Worm (Caenorhabditis elegans) whole organism, young adult: Measurements from ENCODE around the gene ncs-6.

Source experiments
- B0035.1 ChIP-seq: sonication (generic microtip); optimal IDR thresholded peaks from 2 replicates; lab custom pipeline; 2016; ENCODE audit warnings: missing genetic modification characterization, mild to moderate bottlenecking, missing compliant biosample characterization, missing genotype, missing genetic modification reagents
- B0336.3 ChIP-seq: fragments of 200-800 bp; sonication (Bioruptor generic); IDR thresholded peaks from 2 replicates; pipeline ENCODE4 v1.3.6; 2022; ENCODE audit warnings: missing genetic modification characterization, missing compliant biosample characterization
- C17E4.6 ChIP-seq: fragments of 200-800 bp; sonication (Bioruptor generic); IDR thresholded peaks from 2 replicates; pipeline ENCODE4 v1.3.6; 2022; ENCODE audit warnings: missing genetic modification reagents, missing genetic modification characterization, missing compliant biosample characterization
- F10E7.11 ChIP-seq: sonication (generic microtip); optimal IDR thresholded peaks from 2 replicates; lab custom pipeline; 2017; ENCODE audit warnings: mild to moderate bottlenecking, missing genetic modification characterization, moderate library complexity, missing compliant biosample characterization
- F23B12.7 ChIP-seq: sonication (generic microtip); optimal IDR thresholded peaks from 2 replicates; lab custom pipeline; 2017; ENCODE audit warnings: missing genetic modification characterization, mild to moderate bottlenecking, missing compliant biosample characterization, antibody characterized with exemption, moderate library complexity; ENCODE audit not compliant: insufficient read depth
- F57A8.1 ChIP-seq: fragments of 200-800 bp; sonication (Bioruptor generic); optimal IDR thresholded peaks from 2 replicates; lab custom pipeline; 2018; ENCODE audit warnings: mild to moderate bottlenecking, missing genetic modification characterization, moderate library complexity, missing compliant biosample characterization
- K11D2.4 ChIP-seq: fragments of 200-800 bp; sonication (Bioruptor generic); IDR thresholded peaks from 2 replicates; pipeline ENCODE4 v1.3.6; 2022; ENCODE audit warnings: missing genetic modification reagents, missing genetic modification characterization, missing compliant biosample characterization
- T26A5.8 ChIP-seq: sonication (generic microtip); optimal IDR thresholded peaks from 2 replicates; lab custom pipeline; 2016; ENCODE audit warnings: missing genetic modification characterization, missing compliant biosample characterization
- Y53G8AR.9 ChIP-seq: fragments of 200-800 bp; sonication (Bioruptor generic); conservative IDR thresholded peaks from 2 replicates; pipeline ENCODE4 v1.3.6; 2022; ENCODE audit warnings: missing genetic modification reagents, missing genetic modification characterization, missing compliant biosample characterization
- Y95B8A.8 ChIP-seq: fragments of 200-800 bp; sonication (Bioruptor generic); IDR thresholded peaks from 2 replicates; pipeline ENCODE4 v1.3.6; 2022; ENCODE audit warnings: missing genetic modification reagents, missing genetic modification characterization, missing compliant biosample characterization
- akir-1 ChIP-seq: fragments of 200-800 bp; sonication (Bioruptor generic); optimal IDR thresholded peaks from 2 replicates; lab custom pipeline; 2018; ENCODE audit warnings: mild to moderate bottlenecking, missing genetic modification characterization, moderate library complexity, missing compliant biosample characterization
- ama-1 ChIP-seq, 3 experiments: fragments of 150-350 bp in 1 of 3; sonication (generic microtip) in 2 of 3; optimal IDR thresholded peaks; 2 replicates each; lab custom pipeline; 2014 to 2018; ENCODE audit warnings: missing biosample characterization in 2 of 3, missing genetic modification characterization in 2 of 3, missing genetic modification reagents in 2 of 3
- bed-2 ChIP-seq: fragments of 200-800 bp; sonication (Bioruptor generic); IDR thresholded peaks from 2 replicates; pipeline ENCODE4 v1.3.6; 2022; ENCODE audit warnings: missing genetic modification reagents, missing genetic modification characterization, missing compliant biosample characterization
- ccch-3 ChIP-seq: fragments of 200-800 bp; sonication (Bioruptor generic); optimal IDR thresholded peaks from 2 replicates; lab custom pipeline; 2018; ENCODE audit warnings: mild to moderate bottlenecking, missing genetic modification characterization, missing compliant biosample characterization
- cebp-1 ChIP-seq, 2 experiments: fragments of 200-800 bp in 1 of 2; sonication (Bioruptor generic) in 1 of 2; sonication (generic microtip) in 1 of 2; IDR thresholded peaks in 1 of 2; optimal IDR thresholded peaks in 1 of 2; 2 replicates each; pipeline versions ENCODE4 v1.3.6 to Lab custom; 2017 to 2022; ENCODE audit warnings: missing compliant biosample characterization in 2 of 2, missing genetic modification characterization in 2 of 2, mild to moderate bottlenecking in 1 of 2, missing genetic modification reagents in 1 of 2, moderate library complexity in 1 of 2
- cebp-2 ChIP-seq: fragments of 200-800 bp; sonication (Bioruptor generic); IDR thresholded peaks from 2 replicates; pipeline ENCODE4 v1.3.6; 2022; ENCODE audit warnings: missing genetic modification characterization, missing compliant biosample characterization
- ceh-100 ChIP-seq: fragments of 200-800 bp; sonication (Bioruptor generic); IDR thresholded peaks from 2 replicates; pipeline ENCODE4 v1.3.6; 2022; ENCODE audit warnings: missing genetic modification reagents, missing genetic modification characterization, missing compliant biosample characterization
- ceh-27 ChIP-seq: fragments of 200-800 bp; sonication (Bioruptor generic); optimal IDR thresholded peaks from 2 replicates; lab custom pipeline; 2018; ENCODE audit warnings: mild to moderate bottlenecking, missing genetic modification characterization, moderate library complexity, missing compliant biosample characterization
- ceh-40 ChIP-seq: fragments of 200-800 bp; sonication (Bioruptor generic); IDR thresholded peaks from 2 replicates; pipeline ENCODE4 v1.3.6; 2022; ENCODE audit warnings: missing genetic modification characterization, missing compliant biosample characterization
- ceh-58 ChIP-seq: fragments of 200-800 bp; sonication (Bioruptor generic); IDR thresholded peaks from 2 replicates; pipeline ENCODE4 v1.3.6; 2022; ENCODE audit warnings: missing genetic modification characterization, missing compliant biosample characterization
- dpl-1 ChIP-seq: fragments of 150-350 bp; optimal IDR thresholded peaks from 2 replicates; lab custom pipeline; 2014; ENCODE audit warnings: missing biosample characterization, missing genetic modification reagents, missing genetic modification characterization
- efl-1 ChIP-seq: fragments of 150-350 bp; optimal IDR thresholded peaks from 2 replicates; lab custom pipeline; 2014; ENCODE audit warnings: missing biosample characterization, missing genetic modification reagents, missing genetic modification characterization
- hlh-12 ChIP-seq: sonication (generic microtip); optimal IDR thresholded peaks from 2 replicates; lab custom pipeline; 2016; ENCODE audit warnings: missing genetic modification characterization, missing compliant biosample characterization
- hlh-26 ChIP-seq: fragments of 200-800 bp; sonication (Bioruptor generic); conservative IDR thresholded peaks from 2 replicates; pipeline ENCODE4 v1.3.6; 2022; ENCODE audit warnings: missing genetic modification reagents, missing genetic modification characterization, missing compliant biosample characterization
- hsf-1 ChIP-seq: fragments of 200-800 bp; sonication (Bioruptor generic); IDR thresholded peaks from 2 replicates; pipeline ENCODE4 v1.3.6; 2022; ENCODE audit warnings: missing genetic modification reagents, missing genetic modification characterization, missing compliant biosample characterization
- let-607 ChIP-seq, 2 experiments: fragments of 200-800 bp in 1 of 2; sonication (Bioruptor generic) in 1 of 2; sonication (generic microtip) in 1 of 2; optimal IDR thresholded peaks; 2 replicates each; lab custom pipeline; 2016 to 2018; ENCODE audit warnings: mild to moderate bottlenecking in 2 of 2, missing compliant biosample characterization in 2 of 2, missing genetic modification characterization in 2 of 2, moderate library complexity in 2 of 2, missing genotype in 1 of 2
- lin-35 ChIP-seq, 3 experiments: fragments of 150-350 bp in 2 of 3; sonication (generic microtip) in 1 of 3; optimal IDR thresholded peaks; 2 replicates each; lab custom pipeline; 2014 to 2018; ENCODE audit warnings: missing biosample characterization in 3 of 3, missing genetic modification characterization in 3 of 3, missing genetic modification reagents in 3 of 3
- lin-40 ChIP-seq: sonication (generic microtip); optimal IDR thresholded peaks from 2 replicates; lab custom pipeline; 2016; ENCODE audit warnings: missing genetic modification characterization, mild to moderate bottlenecking, missing compliant biosample characterization, missing genotype, missing genetic modification reagents
- lin-54 ChIP-seq: fragments of 200-800 bp; sonication (Bioruptor generic); optimal IDR thresholded peaks from 2 replicates; lab custom pipeline; 2018; ENCODE audit warnings: mild to moderate bottlenecking, missing genetic modification characterization, missing compliant biosample characterization
- lir-1 ChIP-seq: fragments of 200-800 bp; sonication (Bioruptor generic); conservative IDR thresholded peaks from 2 replicates; pipeline ENCODE4 v1.3.6; 2022; ENCODE audit warnings: missing genetic modification reagents, missing genetic modification characterization, missing compliant biosample characterization
- madf-10 ChIP-seq: sonication (generic microtip); optimal IDR thresholded peaks from 2 replicates; lab custom pipeline; 2016; ENCODE audit warnings: mild to moderate bottlenecking, missing genetic modification characterization, missing compliant biosample characterization
- madf-3 ChIP-seq: fragments of 200-800 bp; sonication (Bioruptor generic); IDR thresholded peaks from 2 replicates; pipeline ENCODE4 v1.3.6; 2022; ENCODE audit warnings: missing genetic modification reagents, missing genetic modification characterization, missing compliant biosample characterization
- nfya-1 ChIP-seq: sonication (generic microtip); optimal IDR thresholded peaks from 2 replicates; lab custom pipeline; 2017; ENCODE audit warnings: antibody characterized with exemption, missing compliant biosample characterization, missing genetic modification characterization, borderline replicate concordance; ENCODE audit not compliant: insufficient read depth
- nfyb-1 ChIP-seq: fragments of 200-800 bp; sonication (Bioruptor generic); IDR thresholded peaks from 2 replicates; pipeline ENCODE4 v1.3.6; 2022; ENCODE audit warnings: missing genetic modification reagents, missing genetic modification characterization, missing compliant biosample characterization
- pha-4 ChIP-seq: fragments of 150-350 bp; sonication (generic microtip); optimal IDR thresholded peaks from 2 replicates; lab custom pipeline; 2014; ENCODE audit warnings: missing biosample characterization, missing genetic modification reagents, missing genetic modification characterization
- rec-8 ChIP-seq, 2 experiments: sonication (generic microtip); optimal IDR thresholded peaks; 2 replicates each; lab custom pipeline; 2016; ENCODE audit warnings: mild to moderate bottlenecking in 2 of 2, missing genetic modification characterization in 2 of 2, missing genetic modification reagents in 2 of 2, missing genotype in 2 of 2, missing biosample characterization in 1 of 2, missing compliant biosample characterization in 1 of 2, moderate library complexity in 1 of 2
- repo-1 ChIP-seq: sonication (generic microtip); optimal IDR thresholded peaks from 2 replicates; lab custom pipeline; 2017; ENCODE audit warnings: mild to moderate bottlenecking, missing genetic modification characterization, missing compliant biosample characterization
- sdz-38 ChIP-seq: sonication (generic microtip); optimal IDR thresholded peaks from 2 replicates; lab custom pipeline; 2016; ENCODE audit warnings: missing genotype, missing genetic modification characterization, missing compliant biosample characterization
- somi-1 ChIP-seq: fragments of 200-800 bp; sonication (Bioruptor generic); optimal IDR thresholded peaks from 2 replicates; lab custom pipeline; 2018; ENCODE audit warnings: mild to moderate bottlenecking, missing genetic modification characterization, missing compliant biosample characterization
- unc-130 ChIP-seq: sonication (generic microtip); optimal IDR thresholded peaks from 2 replicates; lab custom pipeline; 2016; ENCODE audit warnings: missing genetic modification reagents, missing genetic modification characterization, missing compliant biosample characterization
- unc-62 ChIP-seq: fragments of 150-350 bp; optimal IDR thresholded peaks from 2 replicates; lab custom pipeline; 2014; ENCODE audit warnings: missing biosample characterization, missing genetic modification reagents, missing genetic modification characterization
- ztf-18 ChIP-seq: sonication (generic microtip); optimal IDR thresholded peaks from 2 replicates; lab custom pipeline; 2016; ENCODE audit warnings: missing genotype, mild to moderate bottlenecking, missing genetic modification characterization, missing compliant biosample characterization
- ztf-22 ChIP-seq: fragments of 200-800 bp; sonication (Bioruptor generic); optimal IDR thresholded peaks from 2 replicates; lab custom pipeline; 2018; ENCODE audit warnings: mild to moderate bottlenecking, missing genetic modification characterization, moderate library complexity, missing compliant biosample characterization
- ztf-25 ChIP-seq: fragments of 200-800 bp; sonication (Bioruptor generic); IDR thresholded peaks from 2 replicates; pipeline ENCODE4 v1.3.6; 2022; ENCODE audit warnings: missing genetic modification reagents, missing genetic modification characterization, missing compliant biosample characterization
- ztf-26 ChIP-seq: sonication (generic microtip); optimal IDR thresholded peaks from 2 replicates; lab custom pipeline; 2017; ENCODE audit warnings: missing genetic modification characterization, missing compliant biosample characterization
- ztf-3 ChIP-seq: fragments of 200-800 bp; sonication (Bioruptor generic); optimal IDR thresholded peaks from 2 replicates; lab custom pipeline; 2018; ENCODE audit warnings: mild to moderate bottlenecking, missing genetic modification characterization, missing compliant biosample characterization

ncs-6 gene

DNA sequence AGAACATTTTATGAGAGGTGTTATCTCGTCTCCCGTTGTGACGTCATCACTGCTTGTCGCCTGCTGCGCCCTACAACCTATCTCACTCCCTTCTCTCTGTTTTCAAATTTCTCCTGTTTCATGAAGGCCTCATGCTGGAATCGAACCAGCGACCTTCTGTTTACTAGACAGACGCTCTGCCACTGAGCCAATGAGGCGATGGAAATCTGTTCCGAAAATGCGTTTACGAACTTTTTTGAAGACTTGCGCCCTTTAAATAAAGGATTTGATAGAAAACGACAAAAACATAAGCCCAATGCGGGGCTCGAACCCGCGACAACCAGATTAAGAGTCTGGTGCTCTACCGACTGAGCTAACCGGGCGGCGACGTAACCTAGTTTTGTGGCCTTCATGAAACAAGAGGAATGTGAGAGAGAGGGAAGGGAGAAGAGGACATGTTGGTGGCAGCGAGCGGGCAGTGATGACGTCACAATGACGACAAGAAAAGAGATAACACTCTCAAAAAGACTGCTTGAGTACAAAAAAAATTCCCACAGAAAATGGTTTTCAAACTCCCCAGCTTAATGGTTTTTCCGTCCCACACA, 9.3 kb downstream of the ncs-6 start, which contains the start of gene clec-126 (continued):
- peak; percentile 54 for TF ChIP-seq F57A8.1 (GFP tag; lab: Kevin White, UChicago)
- TF ChIP-seq ztf-3 (GFP tag; lab: Kevin White, UChicago) = no peak
- peak; percentile 91 for TF ChIP-seq B0336.3
- TF ChIP-seq ceh-27 (GFP tag; lab: Kevin White, UChicago) = peak; percentile 45
- TF ChIP-seq somi-1 (GFP tag; lab: Kevin White, UChicago) = peak; percentile 77
- 0 out of 2 replicates have a peak, but pooled peaks have one; percentile 49 for TF ChIP-seq lir-1 (GFP tag; lab: Robert Waterston, UW)
- no peak for TF ChIP-seq nfya-1 (tag; lab: Kevin White, UChicago)
- TF ChIP-seq bed-2 (GFP tag; lab: Robert Waterston, UW) = no peak
- TF ChIP-seq ztf-22 (GFP tag; lab: Kevin White, UChicago) = peak; percentile 56
- no peak for TF ChIP-seq akir-1 (GFP tag; lab: Kevin White, UChicago)
- TF ChIP-seq T26A5.8 = no peak
- TF ChIP-seq sdz-38 = no peak
- peak; percentile 66 to 75 for TF ChIP-seq rec-8 (tag; optimal IDR thresholded peaks at IDR 0.05; lab: Kevin White, UChicago)
- peak; percentile 77 for TF ChIP-seq ztf-18 (tag; lab: Kevin White, UChicago)
- TF ChIP-seq lin-54 (GFP tag; lab: Kevin White, UChicago) = peak; percentile 75
- peak; percentile 12 for TF ChIP-seq efl-1 (GFP tag; lab: Kevin White, UChicago)
- TF ChIP-seq Y95B8A.8 (GFP tag; lab: Robert Waterston, UW) = 0 out of 2 replicates have a peak, but pooled peaks have one; percentile 21
- TF ChIP-seq let-607 (tag; optimal IDR thresholded peaks at IDR 0.05; lab: Kevin White, UChicago) = peak; percentile 11 to 75
- peak; percentile 49 for TF ChIP-seq ceh-100 (GFP tag; lab: Robert Waterston, UW)
- TF ChIP-seq Y53G8AR.9 (GFP tag; lab: Robert Waterston, UW) = peak; percentile 59; the same call in 1 of the 2 replicates
- TF ChIP-seq cebp-1 (GFP tag; IDR thresholded peaks at IDR 0.05; lab: Robert Waterston, UW) = no peak
- peak; percentile 77 for TF ChIP-seq cebp-1 (tag; optimal IDR thresholded peaks at IDR 0.05; lab: Kevin White, UChicago)
- peak; percentile 93 for TF ChIP-seq ztf-26
- TF ChIP-seq cebp-2 (GFP tag; lab: Robert Waterston, UW) = no peak
- TF ChIP-seq ama-1 (optimal IDR thresholded peaks at IDR 0.05; lab: Kevin White, UChicago) = no peak
- peak; percentile 30 to 71 for TF ChIP-seq ama-1 (GFP tag; optimal IDR thresholded peaks at IDR 0.05; lab: Kevin White, UChicago)
- TF ChIP-seq ceh-58 (GFP tag; lab: Robert Waterston, UW) = no peak
- peak in 1 of 3 experiments; percentile 58 for TF ChIP-seq lin-35 (GFP tag; optimal IDR thresholded peaks at IDR 0.05; lab: Kevin White, UChicago)
- peak; percentile 84 for TF ChIP-seq B0035.1 (tag; lab: Kevin White, UChicago)
- peak; percentile 87 for TF ChIP-seq madf-10 (tag; lab: Kevin White, UChicago)
- no peak for TF ChIP-seq F10E7.11
- no peak for TF ChIP-seq ztf-25 (GFP tag; lab: Robert Waterston, UW)
- TF ChIP-seq madf-3 (GFP tag; lab: Robert Waterston, UW) = peak; percentile 16; the same call in 1 of the 2 replicates
- no peak for TF ChIP-seq unc-62 (GFP tag; lab: Kevin White, UChicago)
- peak; percentile 76 for TF ChIP-seq F23B12.7 (tag; lab: Kevin White, UChicago)
- peak; percentile 80 for TF ChIP-seq unc-130
- TF ChIP-seq hsf-1 = 0 out of 2 replicates have a peak, but pooled peaks have one; percentile 33
- TF ChIP-seq hlh-26 (GFP tag; lab: Robert Waterston, UW) = no peak
- TF ChIP-seq C17E4.6 (GFP tag; lab: Robert Waterston, UW) = 0 out of 2 replicates have a peak, but pooled peaks have one; percentile 16
- TF ChIP-seq pha-4 (tag; lab: Kevin White, UChicago) = peak; percentile 11
- TF ChIP-seq hlh-12 = peak; percentile 29
- peak; percentile 94 for TF ChIP-seq lin-40 (tag; lab: Kevin White, UChicago)
- peak; percentile 50; the same call in 1 of the 2 replicates for TF ChIP-seq K11D2.4 (GFP tag; lab: Robert Waterston, UW)
- TF ChIP-seq repo-1 (tag; lab: Kevin White, UChicago) = peak; percentile 90
- peak; percentile 89 for TF ChIP-seq nfyb-1
- TF ChIP-seq ccch-3 (GFP tag; lab: Kevin White, UChicago) = peak; percentile 50
- TF ChIP-seq ceh-40 (GFP tag; lab: Robert Waterston, UW) = no peak
- peak; percentile 31 for TF ChIP-seq dpl-1 (GFP tag; lab: Kevin White, UChicago)
